Worm (Caenorhabditis elegans) whole organism, late embryonic: Measurements from ENCODE around the gene lpin-1.

ENCODE experiments used
- K09A11.1 ChIP-seq: sonication (generic microtip); optimal IDR thresholded peaks from 2 replicates; lab custom pipeline; 2017; ENCODE audit warnings: antibody characterized with exemption, mild to moderate bottlenecking, missing genetic modification characterization, missing compliant biosample characterization; ENCODE audit not compliant: insufficient read depth
- ama-1 ChIP-seq: fragments of 150-350 bp; optimal IDR thresholded peaks from 2 replicates; lab custom pipeline; 2014
- ceh-2 ChIP-seq: sonication (generic microtip); optimal IDR thresholded peaks from 2 replicates; lab custom pipeline; 2016; ENCODE audit warnings: missing genotype, missing genetic modification characterization, missing compliant biosample characterization
- ceh-30 ChIP-seq: fragments of 150-350 bp; optimal IDR thresholded peaks from 2 replicates; lab custom pipeline; 2014; ENCODE audit warnings: missing biosample characterization, missing genetic modification characterization
- dmd-4 ChIP-seq: sonication (generic microtip); optimal IDR thresholded peaks from 2 replicates; lab custom pipeline; 2016; ENCODE audit warnings: borderline replicate concordance, missing genetic modification characterization, missing compliant biosample characterization
- eyg-1 ChIP-seq: sonication (generic microtip); optimal IDR thresholded peaks from 2 replicates; lab custom pipeline; 2016; ENCODE audit warnings: missing genotype, missing genetic modification characterization, missing compliant biosample characterization
- fkh-10 ChIP-seq: fragments of 150-350 bp; optimal IDR thresholded peaks from 2 replicates; lab custom pipeline; 2014; ENCODE audit warnings: missing biosample characterization, missing genetic modification reagents, missing genetic modification characterization
- nfya-1 ChIP-seq: sonication (generic microtip); optimal IDR thresholded peaks from 2 replicates; lab custom pipeline; 2017; ENCODE audit warnings: missing genetic modification characterization, mild to moderate bottlenecking, missing compliant biosample characterization, antibody characterized with exemption, moderate library complexity
- rnt-1 ChIP-seq: sonication (generic microtip); optimal IDR thresholded peaks from 2 replicates; lab custom pipeline; 2016; ENCODE audit warnings: missing genetic modification characterization, missing compliant biosample characterization
- ttx-3 ChIP-seq: sonication (generic microtip); optimal IDR thresholded peaks from 2 replicates; lab custom pipeline; 2016; ENCODE audit warnings: missing genetic modification reagents, missing genetic modification characterization, missing compliant biosample characterization
- unc-55 ChIP-seq: sonication (generic microtip); optimal IDR thresholded peaks from 2 replicates; lab custom pipeline; 2017; ENCODE audit warnings: missing biosample characterization, missing genetic modification reagents, missing genetic modification characterization
- ztf-16 ChIP-seq: sonication (generic microtip); optimal IDR thresholded peaks from 2 replicates; lab custom pipeline; 2017; ENCODE audit warnings: missing genetic modification characterization, missing compliant biosample characterization

DNA sequence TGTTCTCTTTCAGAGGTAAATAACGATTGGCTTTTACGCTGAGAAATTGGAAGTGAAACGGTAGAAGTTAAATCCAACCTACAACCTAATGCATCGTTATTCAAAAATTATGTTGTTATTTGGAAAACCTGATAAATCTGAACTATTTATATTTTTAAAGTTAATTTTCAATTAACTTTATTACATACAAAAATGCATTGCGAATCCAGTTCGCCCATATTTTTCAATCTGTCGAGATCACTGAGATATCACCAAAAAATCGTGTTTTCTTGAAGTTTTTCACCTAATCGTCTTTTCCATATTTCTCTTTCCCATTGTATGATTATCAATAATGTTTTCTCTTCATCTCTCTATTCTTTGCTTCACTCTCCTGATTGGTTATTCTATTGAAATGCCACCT is 33.3 kb downstream of the lpin-1 start, which contains the start of gene F53F4.15:
- no peak for TF ChIP-seq eyg-1 (tag; lab: Kevin White, UChicago)
- TF ChIP-seq dmd-4: no peak
- no peak for TF ChIP-seq unc-55 (GFP tag; lab: Kevin White, UChicago)
- no peak for TF ChIP-seq ceh-30 (tag; lab: Kevin White, UChicago)
- no peak for TF ChIP-seq ztf-16 (tag; lab: Kevin White, UChicago)
- no peak for TF ChIP-seq rnt-1
- no peak for TF ChIP-seq nfya-1 (tag; lab: Kevin White, UChicago)
- no peak for TF ChIP-seq ama-1 (lab: Kevin White, UChicago)
- TF ChIP-seq fkh-10 (GFP tag; lab: Kevin White, UChicago): no peak
- TF ChIP-seq ceh-2: no peak
- no peak for TF ChIP-seq ttx-3 (tag; lab: Kevin White, UChicago)
- TF ChIP-seq K09A11.1 (tag; lab: Kevin White, UChicago): no peak
